Fruit fly (Drosophila melanogaster) whole organism, embryonic: ENCODE data around the gene Cwc25.

Source experiments
- Atf-2 ChIP-seq: fragments of 200-800 bp; sonication (Bioruptor generic); optimal IDR thresholded peaks from 2 replicates; lab custom pipeline; 2016; ENCODE audit warnings: missing biosample characterization, missing genetic modification characterization
- Atf6 ChIP-seq: fragments of 200-800 bp; sonication (Bioruptor generic); IDR thresholded peaks from 2 replicates; pipeline ENCODE4 v1.3.6; 2022; ENCODE audit warnings: missing biosample characterization, missing genetic modification characterization
- BEAF-32 ChIP-seq: fragments of 200-800 bp; sonication (Bioruptor generic); optimal IDR thresholded peaks from 3 replicates; lab custom pipeline; 2017; ENCODE audit warnings: missing biosample characterization, missing genetic modification characterization, mild to moderate bottlenecking, moderate library complexity, missing genetic modification reagents
- Bteb2 ChIP-seq: fragments of 200-800 bp; sonication (Bioruptor generic); optimal IDR thresholded peaks from 2 replicates; lab custom pipeline; 2016; ENCODE audit warnings: missing biosample characterization, missing genetic modification characterization
- CG10431 ChIP-seq: fragments of 200-800 bp; sonication (Bioruptor generic); optimal IDR thresholded peaks from 3 replicates; lab custom pipeline; 2018; ENCODE audit warnings: missing biosample characterization, mild to moderate bottlenecking, missing genetic modification characterization
- CG12391 ChIP-seq: fragments of 200-800 bp; sonication (Bioruptor generic); optimal IDR thresholded peaks from 3 replicates; lab custom pipeline; 2018; ENCODE audit warnings: missing biosample characterization, mild to moderate bottlenecking, missing genetic modification characterization, moderate library complexity
- CG16779 ChIP-seq: fragments of 200-800 bp; sonication (Bioruptor generic); IDR thresholded peaks from 2 replicates; pipeline ENCODE4 v1.3.6; 2022; ENCODE audit warnings: missing biosample characterization, missing genetic modification characterization
- CG17361 ChIP-seq: fragments of 200-800 bp; sonication (Bioruptor generic); IDR thresholded peaks from 3 replicates; pipeline ENCODE4 v1.3.6; 2022; ENCODE audit warnings: missing biosample characterization, missing genetic modification characterization
- CG17385 ChIP-seq: fragments of 200-800 bp; sonication (Bioruptor generic); optimal IDR thresholded peaks from 3 replicates; lab custom pipeline; 2018; ENCODE audit warnings: missing biosample characterization, mild to moderate bottlenecking, missing genetic modification characterization
- CG2199 ChIP-seq: fragments of 200-800 bp; sonication (Bioruptor generic); IDR thresholded peaks from 3 replicates; pipeline ENCODE4 v1.3.6; 2022; ENCODE audit warnings: missing biosample characterization, missing genetic modification characterization
- CG30020 ChIP-seq: fragments of 200-800 bp; optimal IDR thresholded peaks from 2 replicates; lab custom pipeline; 2019; ENCODE audit warnings: missing biosample characterization, mild to moderate bottlenecking, missing genetic modification characterization, moderate library complexity
- CG31224 ChIP-seq: fragments of 200-800 bp; sonication (Bioruptor generic); IDR thresholded peaks from 2 replicates; pipeline ENCODE4 v1.3.6; 2022; ENCODE audit warnings: missing biosample characterization, missing genetic modification characterization
- CG3726 ChIP-seq: fragments of 200-800 bp; sonication (Bioruptor generic); IDR thresholded peaks from 3 replicates; pipeline ENCODE4, ENCODE4 v1.3.6; 2022; ENCODE audit warnings: missing biosample characterization, missing genetic modification characterization
- CG3847 ChIP-seq: fragments of 200-800 bp; sonication (Bioruptor generic); IDR thresholded peaks from 2 replicates; pipeline ENCODE4 v1.3.6; 2022; ENCODE audit warnings: missing biosample characterization, missing genetic modification characterization
- CG4328 ChIP-seq: fragments of 200-800 bp; sonication (Bioruptor generic); optimal IDR thresholded peaks from 3 replicates; lab custom pipeline; 2017; ENCODE audit warnings: missing biosample characterization, missing genetic modification reagents, missing genetic modification characterization
- CG4360 ChIP-seq: fragments of 200-800 bp; sonication (Bioruptor generic); IDR thresholded peaks from 2 replicates; pipeline ENCODE4 v1.3.6; 2022; ENCODE audit warnings: missing biosample characterization, missing genetic modification characterization
- CG6854 ChIP-seq: fragments of 200-800 bp; sonication (Bioruptor generic); optimal IDR thresholded peaks from 3 replicates; lab custom pipeline; 2017; ENCODE audit warnings: missing biosample characterization, mild to moderate bottlenecking, missing genetic modification characterization
- CG7372 ChIP-seq: fragments of 200-800 bp; sonication (Bioruptor generic); IDR thresholded peaks from 2 replicates; pipeline ENCODE4 v1.3.6; 2022; ENCODE audit warnings: missing biosample characterization, missing genetic modification characterization
- CG9437 ChIP-seq: fragments of 200-800 bp; sonication (Bioruptor generic); optimal IDR thresholded peaks from 2 replicates; lab custom pipeline; 2018; ENCODE audit warnings: missing biosample characterization, mild to moderate bottlenecking, missing genetic modification characterization
- CHES-1-like ChIP-seq: fragments of 200-800 bp; sonication (Bioruptor generic); optimal IDR thresholded peaks from 2 replicates; lab custom pipeline; 2016; ENCODE audit warnings: missing biosample characterization, missing genetic modification characterization
- CTCF ChIP-seq: fragments of 200-800 bp; sonication (Bioruptor generic); optimal IDR thresholded peaks from 2 replicates; lab custom pipeline; 2017; ENCODE audit warnings: missing biosample characterization, mild to moderate bottlenecking, missing genetic modification characterization, moderate library complexity
- Chrac-16 ChIP-seq: fragments of 200-800 bp; sonication (Bioruptor generic); optimal IDR thresholded peaks from 3 replicates; lab custom pipeline; 2016; ENCODE audit warnings: missing biosample characterization, missing genetic modification characterization
- Dbx ChIP-seq: fragments of 200-800 bp; sonication (Bioruptor generic); IDR thresholded peaks from 3 replicates; pipeline ENCODE4 v1.3.6; 2022; ENCODE audit warnings: missing biosample characterization, missing genetic modification characterization
- E2f2 ChIP-seq: fragments of 200-800 bp; sonication (Bioruptor generic); IDR thresholded peaks from 2 replicates; pipeline ENCODE4 v1.3.6; 2022; ENCODE audit warnings: missing biosample characterization, missing genetic modification characterization
- HLH54F ChIP-seq: fragments of 200-800 bp; sonication (Bioruptor generic); optimal IDR thresholded peaks from 3 replicates; lab custom pipeline; 2016; ENCODE audit warnings: missing biosample characterization, missing genetic modification characterization
- Med ChIP-seq: fragments of 200-800 bp; sonication (Bioruptor generic); peaks from one replicate; lab custom pipeline; 2016; ENCODE audit warnings: missing biosample characterization, missing genetic modification characterization, mild to moderate bottlenecking, inconsistent platforms, moderate library complexity
- Mrtf ChIP-seq: fragments of 200-800 bp; sonication (Bioruptor generic); IDR thresholded peaks from 3 replicates; pipeline ENCODE4 v1.3.6; 2022; ENCODE audit warnings: missing biosample characterization, missing genetic modification characterization
- NC2β ChIP-seq: fragments of 200-800 bp; sonication (Bioruptor generic); optimal IDR thresholded peaks from 2 replicates; lab custom pipeline; 2016; ENCODE audit warnings: missing biosample characterization, missing genetic modification characterization
- Nf-YA ChIP-seq: fragments of 200-800 bp; sonication (Bioruptor generic); IDR thresholded peaks from 2 replicates; pipeline ENCODE4 v1.3.6; 2022; ENCODE audit warnings: missing biosample characterization, missing genetic modification characterization
- Six4 ChIP-seq: fragments of 200-800 bp; sonication (Bioruptor generic); optimal IDR thresholded peaks from 2 replicates; lab custom pipeline; 2016; ENCODE audit warnings: missing biosample characterization, missing genetic modification characterization
- TFAM ChIP-seq: fragments of 200-800 bp; sonication (Bioruptor generic); optimal IDR thresholded peaks from 2 replicates; lab custom pipeline; 2017; ENCODE audit warnings: missing biosample characterization, missing genetic modification characterization, inconsistent platforms
- Tbp ChIP-seq: fragments of >200 bp; optimal IDR thresholded peaks from 2 replicates; lab custom pipeline; 2018; ENCODE audit warnings: missing biosample characterization, missing genetic modification characterization
- ash1 ChIP-seq: fragments of 200-800 bp; sonication (Bioruptor generic); optimal IDR thresholded peaks from 2 replicates; lab custom pipeline; 2018; ENCODE audit warnings: missing biosample characterization, mild to moderate bottlenecking, missing genetic modification characterization
- bigmax ChIP-seq: fragments of 200-800 bp; sonication (Bioruptor generic); optimal IDR thresholded peaks from 2 replicates; lab custom pipeline; 2018; ENCODE audit warnings: missing biosample characterization, mild to moderate bottlenecking, missing genetic modification characterization
- br ChIP-seq: fragments of >200 bp; optimal IDR thresholded peaks from 2 replicates; lab custom pipeline; 2017
- cas ChIP-seq: fragments of 200-800 bp; sonication (Bioruptor generic); IDR thresholded peaks from 2 replicates; pipeline ENCODE4 v1.3.6; 2022; ENCODE audit warnings: missing biosample characterization, missing genetic modification characterization
- ci ChIP-seq: fragments of 200-800 bp; sonication (Bioruptor generic); IDR thresholded peaks from 3 replicates; pipeline ENCODE4 v1.3.6; 2022; ENCODE audit warnings: missing biosample characterization, missing genetic modification characterization
- dan ChIP-seq: fragments of 200-800 bp; sonication (Bioruptor generic); IDR thresholded peaks from 2 replicates; pipeline ENCODE4 v1.3.6; 2022; ENCODE audit warnings: missing biosample characterization, missing genetic modification characterization
- ems ChIP-seq: fragments of 200-800 bp; sonication (Bioruptor generic); optimal IDR thresholded peaks from 3 replicates; lab custom pipeline; 2016; ENCODE audit warnings: missing biosample characterization, missing genetic modification characterization
- hkb ChIP-seq, 2 experiments: fragments of 200-800 bp in 1 of 2; fragments of >200 bp in 1 of 2; sonication (Bioruptor generic) in 1 of 2; IDR thresholded peaks in 1 of 2; optimal IDR thresholded peaks in 1 of 2; 2 replicates each; pipeline versions ENCODE4 v1.3.6 to Lab custom; 2017 to 2022; ENCODE audit warnings: missing biosample characterization in 1 of 2, missing genetic modification characterization in 1 of 2
- lab ChIP-seq: fragments of 200-800 bp; sonication (Bioruptor generic); optimal IDR thresholded peaks from 3 replicates; lab custom pipeline; 2017; ENCODE audit warnings: missing biosample characterization, missing genetic modification characterization, mild to moderate bottlenecking, moderate library complexity, missing genetic modification reagents
- maf-S ChIP-seq: fragments of 200-800 bp; sonication (Bioruptor generic); optimal IDR thresholded peaks from 2 replicates; lab custom pipeline; 2016; ENCODE audit warnings: missing biosample characterization, missing genetic modification characterization
- mirr ChIP-seq: fragments of 200-800 bp; sonication (Bioruptor generic); optimal IDR thresholded peaks from 3 replicates; lab custom pipeline; 2018; ENCODE audit warnings: missing biosample characterization, mild to moderate bottlenecking, missing genetic modification characterization
- nom ChIP-seq: fragments of 200-800 bp; sonication (Bioruptor generic); optimal IDR thresholded peaks from 2 replicates; lab custom pipeline; 2017; ENCODE audit warnings: missing biosample characterization, missing genetic modification characterization, mild to moderate bottlenecking, moderate library complexity, missing genetic modification reagents
- org-1 ChIP-seq: fragments of 200-800 bp; sonication (Bioruptor generic); optimal IDR thresholded peaks from 2 replicates; lab custom pipeline; 2017; ENCODE audit warnings: missing biosample characterization, missing genetic modification characterization
- schlank ChIP-seq: fragments of 200-800 bp; sonication (Bioruptor generic); optimal IDR thresholded peaks from 2 replicates; lab custom pipeline; 2018; ENCODE audit warnings: missing biosample characterization, mild to moderate bottlenecking, missing genetic modification characterization
- slbo ChIP-seq: fragments of 200-800 bp; sonication (Bioruptor generic); IDR thresholded peaks from 2 replicates; pipeline ENCODE4 v1.3.6; 2022; ENCODE audit warnings: missing biosample characterization, missing genetic modification characterization
- stc ChIP-seq: fragments of 200-800 bp; sonication (Bioruptor generic); IDR thresholded peaks from 2 replicates; pipeline ENCODE4 v1.3.6; 2022; ENCODE audit warnings: missing biosample characterization, missing genetic modification characterization
- tin ChIP-seq: fragments of 200-800 bp; sonication (Bioruptor generic); optimal IDR thresholded peaks from 3 replicates; lab custom pipeline; 2016; ENCODE audit warnings: missing biosample characterization, missing genetic modification characterization
- trem ChIP-seq: fragments of 200-800 bp; optimal IDR thresholded peaks from 3 replicates; lab custom pipeline; 2019; ENCODE audit warnings: missing biosample characterization, mild to moderate bottlenecking, missing genetic modification characterization, moderate library complexity
- twi ChIP-seq: fragments of 200-800 bp; optimal IDR thresholded peaks from 2 replicates; lab custom pipeline; 2019; ENCODE audit warnings: missing biosample characterization, mild to moderate bottlenecking, missing genetic modification characterization, moderate library complexity
- z ChIP-seq: fragments of 200-800 bp; sonication (Bioruptor generic); IDR thresholded peaks from 3 replicates; pipeline ENCODE4 v1.3.6; 2022; ENCODE audit warnings: missing biosample characterization, missing genetic modification characterization
- zen2 ChIP-seq: fragments of 200-800 bp; sonication (Bioruptor generic); IDR thresholded peaks from 3 replicates; pipeline ENCODE4 v1.3.6; 2022; ENCODE audit warnings: missing biosample characterization, missing genetic modification characterization; ENCODE audit not compliant: partially characterized antibody

Cwc25 gene

DNA sequence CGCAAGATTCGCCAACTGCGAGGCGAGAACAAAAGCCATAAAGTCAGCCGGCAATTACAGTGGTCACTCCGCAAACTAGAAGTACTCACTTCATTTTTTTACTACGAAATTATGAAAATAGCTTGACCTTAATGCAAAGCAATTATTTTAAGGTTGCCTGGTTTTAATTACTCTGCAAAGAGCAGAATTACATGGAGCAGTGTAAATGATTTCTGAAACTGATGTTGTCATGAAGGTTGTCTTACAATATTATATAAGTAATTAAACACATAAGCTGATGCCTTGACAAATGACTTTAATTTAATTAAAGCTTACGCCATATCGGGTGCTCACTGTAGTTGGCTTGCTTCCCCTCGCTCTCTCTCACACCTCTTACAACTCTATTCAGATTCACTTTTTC is 10.7 kb upstream of the Cwc25 start (continued):
- TF ChIP-seq maf-S (GFP tag; lab: Kevin White, UChicago) (peak; percentile 21), Atf-2 (GFP tag; lab: Kevin White, UChicago) (peak; percentile 19), CG4328 (no peak), lab (GFP tag; lab: Kevin White, UChicago) (peak; percentile 74), ems (no peak), ash1 (GFP tag; lab: Kevin White, UChicago) (no peak), stc (GFP tag; lab: Robert Waterston, UW) (no peak; the same call in 1 of the 2 replicates), CG3726 (GFP tag; lab: Robert Waterston, UW) (no peak), CG17361 (GFP tag; lab: Robert Waterston, UW) (peak; percentile 53; the same call in 1 of the 3 replicates), CG6854 (peak; percentile 22), Tbp (no peak), Nf-YA (GFP tag; lab: Robert Waterston, UW) (no peak), nom (peak; percentile 77), z (no peak), Mrtf (0 out of 3 replicates have a peak, but pooled peaks have one; percentile 22), Med (GFP tag; lab: Kevin White, UChicago) (peak; percentile 86), CG10431 (GFP tag; lab: Kevin White, UChicago) (no peak), ci (GFP tag; lab: Robert Waterston, UW) (no peak), org-1 (GFP tag; lab: Kevin White, UChicago) (peak; percentile 24), Six4 (GFP tag; lab: Kevin White, UChicago) (no peak), E2f2 (GFP tag; lab: Robert Waterston, UW) (peak; percentile 28; the same call in 1 of the 2 replicates), CG17385 (peak; percentile 45), NC2β (GFP tag; lab: Kevin White, UChicago) (no peak), TFAM (GFP tag; lab: Kevin White, UChicago) (no peak), BEAF-32 (GFP tag; lab: Kevin White, UChicago) (no peak), CG12391 (peak; percentile 23), CG31224 (GFP tag; lab: Robert Waterston, UW) (peak; percentile 21; the same call in 1 of the 2 replicates), CG3847 (0 out of 2 replicates have a peak, but pooled peaks have one; percentile 28), Chrac-16 (GFP tag; lab: Kevin White, UChicago) (peak; percentile 7), CTCF (GFP tag; lab: Kevin White, UChicago) (no peak), trem (no peak), CG30020 (tag; lab: Kevin White, UChicago) (no peak), Dbx (GFP tag; lab: Robert Waterston, UW) (peak; percentile 70), Bteb2 (GFP tag; lab: Kevin White, UChicago) (peak; percentile 42), br (no peak), HLH54F (GFP tag; lab: Kevin White, UChicago) (peak; percentile 49), dan (GFP tag; lab: Robert Waterston, UW) (no peak), tin (peak; percentile 28), twi (tag; lab: Kevin White, UChicago) (no peak), cas (GFP tag; lab: Robert Waterston, UW) (no peak), CG4360 (GFP tag; lab: Robert Waterston, UW) (no peak), CG7372 (GFP tag; lab: Robert Waterston, UW) (peak; percentile 14; the same call in 1 of the 2 replicates), hkb (optimal IDR thresholded peaks at IDR 0.05; lab: Kevin White, UChicago) (no peak), hkb (GFP tag; IDR thresholded peaks at IDR 0.05; lab: Robert Waterston, UW) (peak; percentile 31; the same call in 1 of the 2 replicates), schlank (tag; lab: Kevin White, UChicago) (peak; percentile 29), mirr (no peak), Atf6 (GFP tag; lab: Robert Waterston, UW) (peak; percentile 48; the same call in 1 of the 2 replicates), zen2 (GFP tag; lab: Robert Waterston, UW) (no peak), bigmax (GFP tag; lab: Kevin White, UChicago) (no peak), CG16779 (no peak), CG2199 (GFP tag; lab: Robert Waterston, UW) (no peak), CG9437 (no peak), CHES-1-like (peak; percentile 50), slbo (GFP tag; lab: Robert Waterston, UW) (peak; percentile 70)
